Fruit fly (Drosophila melanogaster) whole organism: ENCODE measurements around the gene CG43390.

Experiments used
- CG8478 ChIP-seq: fragments of >200 bp; optimal IDR thresholded peaks from 2 replicates; lab custom pipeline; 2018; ENCODE audit warnings: inconsistent platforms
- Dll ChIP-seq: fragments of >200 bp; optimal IDR thresholded peaks from 2 replicates; lab custom pipeline; 2017
- EcR ChIP-seq, 2 experiments: fragments of >200 bp; optimal IDR thresholded peaks; 2 replicates each; lab custom pipeline; 2017; ENCODE audit warnings: missing biosample characterization in 2 of 2, missing genetic modification characterization in 2 of 2, missing genetic modification reagents in 2 of 2
- pan ChIP-seq: fragments of >200 bp; optimal IDR thresholded peaks from 2 replicates; lab custom pipeline; 2017
- psq ChIP-seq: fragments of >200 bp; optimal IDR thresholded peaks from 2 replicates; lab custom pipeline; 2017
- usp ChIP-seq: fragments of >200 bp; optimal IDR thresholded peaks from 2 replicates; lab custom pipeline; 2017; ENCODE audit warnings: missing biosample characterization, missing genetic modification characterization, mixed read lengths

The CG43390 gene

dm6 chr3L:11579919-11580318 lies at the start of gene CG43390:
Gene CG43390, minus strand, starts transcription at chr3L:11579950.
- TF ChIP-seq usp = no peak
- TF ChIP-seq psq = no peak
- no peak for TF ChIP-seq Dll
- no peak for TF ChIP-seq pan (lab: Kevin White, UChicago)
- no peak for TF ChIP-seq CG8478
- TF ChIP-seq EcR (GFP tag; optimal IDR thresholded peaks at IDR 0.05; lab: Kevin White, UChicago) = no peak

- TF ChIP-seq CG8478 (no peak), usp (no peak), psq (no peak), Dll (no peak), EcR (GFP tag; optimal IDR thresholded peaks at IDR 0.05; lab: Kevin White, UChicago) (no peak), pan (lab: Kevin White, UChicago) (no peak)
Measured at dm6 chr3L:11627819-11628483, 48.2 kb upstream of the CG43390 start, which contains the start of gene Apt1. Gene Apt1, plus strand, starts transcription at chr3L:11628037.

dm6 chr3L:11626229-11626826 lies 46.6 kb upstream of the CG43390 start, which contains the start of gene PCID2:
Gene PCID2, plus strand, starts transcription at chr3L:11626441.
- TF ChIP-seq EcR (GFP tag; optimal IDR thresholded peaks at IDR 0.05; lab: Kevin White, UChicago) (no peak), usp (no peak), psq (no peak)

- TF ChIP-seq pan (lab: Kevin White, UChicago) (no peak), usp (no peak), CG8478 (no peak), psq (no peak), Dll (no peak), EcR (GFP tag; optimal IDR thresholded peaks at IDR 0.05; lab: Kevin White, UChicago) (no peak)
Measured at dm6 chr3L:11625634-11626175, 46.0 kb upstream of the CG43390 start, which contains the start of gene CG6083. Gene CG6083, minus strand, starts transcription at chr3L:11626125.

dm6 chr3L:11624281-11624680 lies 44.5 kb upstream of the CG43390 start, which contains the start of gene Akr1B:
Gene Akr1B, minus strand, starts transcription at chr3L:11624381.
- no peak for TF ChIP-seq EcR (GFP tag; optimal IDR thresholded peaks at IDR 0.05; lab: Kevin White, UChicago)
- TF ChIP-seq psq = no peak
- no peak for TF ChIP-seq pan (lab: Kevin White, UChicago)
- TF ChIP-seq usp = no peak
- TF ChIP-seq Dll = no peak
- no peak for TF ChIP-seq CG8478

- TF ChIP-seq psq (no peak), pan (lab: Kevin White, UChicago) (no peak), CG8478 (no peak), usp (no peak)
Measured at dm6 chr3L:11623245-11623883, 43.6 kb upstream of the CG43390 start.

- no peak for TF ChIP-seq pan (lab: Kevin White, UChicago)
- no peak for TF ChIP-seq usp
- no peak for TF ChIP-seq CG8478
- TF ChIP-seq psq = no peak
- no peak for TF ChIP-seq Dll
- TF ChIP-seq EcR (GFP tag; optimal IDR thresholded peaks at IDR 0.05; lab: Kevin White, UChicago) = no peak
Measured at dm6 chr3L:11622750-11623149, 43.0 kb upstream of the CG43390 start.

- TF ChIP-seq usp = no peak
- TF ChIP-seq CG8478 = no peak
- no peak for TF ChIP-seq pan (lab: Kevin White, UChicago)
- no peak for TF ChIP-seq psq
- no peak for TF ChIP-seq Dll
- TF ChIP-seq EcR (GFP tag; optimal IDR thresholded peaks at IDR 0.05; lab: Kevin White, UChicago) = no peak
Measured at dm6 chr3L:11620001-11620400, 40.3 kb upstream of the CG43390 start, which contains the start of gene Muc68Ca. Gene Muc68Ca, minus strand, starts transcription at chr3L:11620101.

dm6 chr3L:11609835-11610234 lies 30.1 kb upstream of the CG43390 start, which contains the start of gene CG42832:
Gene CG42832, plus strand, starts transcription at chr3L:11610135.
- TF ChIP-seq CG8478 (no peak), EcR (GFP tag; optimal IDR thresholded peaks at IDR 0.05; lab: Kevin White, UChicago) (no peak), psq (no peak), pan (lab: Kevin White, UChicago) (no peak), usp (no peak), Dll (no peak)

- TF ChIP-seq Dll (no peak), psq (no peak)
Measured at dm6 chr3L:11609153-11609809, 29.5 kb upstream of the CG43390 start, which contains the start of gene Duba. Gene Duba, minus strand, starts transcription at chr3L:11609465.

- TF ChIP-seq psq = no peak
- TF ChIP-seq EcR (GFP tag; optimal IDR thresholded peaks at IDR 0.05; lab: Kevin White, UChicago) = no peak
- TF ChIP-seq CG8478 = no peak
- no peak for TF ChIP-seq pan (lab: Kevin White, UChicago)
- no peak for TF ChIP-seq usp
- TF ChIP-seq Dll = no peak
Measured at dm6 chr3L:11604227-11604626, 24.5 kb upstream of the CG43390 start.

- TF ChIP-seq EcR (GFP tag; optimal IDR thresholded peaks at IDR 0.05; lab: Kevin White, UChicago) = no peak
- TF ChIP-seq usp = no peak
- no peak for TF ChIP-seq Dll
- no peak for TF ChIP-seq CG8478
- no peak for TF ChIP-seq pan (lab: Kevin White, UChicago)
Measured at dm6 chr3L:11602040-11602439, 22.3 kb upstream of the CG43390 start.
